Fruit fly (Drosophila melanogaster) whole organism, adult: ENCODE data around the gene CG17224.
A peak's percentile ranks its signal among the peaks of the same experiment; 100 is the strongest.

Experiments
- CG11617 ChIP-seq: fragments of 200-800 bp; sonication (Bioruptor generic); optimal IDR thresholded peaks from 2 replicates; lab custom pipeline; 2017; ENCODE audit warnings: mild to moderate bottlenecking, missing biosample characterization, missing genetic modification reagents, missing genetic modification characterization
- CG12768 ChIP-seq: fragments of 200-800 bp; sonication (Bioruptor generic); optimal IDR thresholded peaks from 2 replicates; lab custom pipeline; 2017; ENCODE audit warnings: missing biosample characterization, missing genetic modification characterization, mild to moderate bottlenecking, moderate library complexity, missing genetic modification reagents
- CG14711 ChIP-seq: fragments of 200-800 bp; sonication (Bioruptor generic); optimal IDR thresholded peaks from 2 replicates; lab custom pipeline; 2018; ENCODE audit warnings: missing biosample characterization, mild to moderate bottlenecking, missing genetic modification characterization, moderate library complexity
- CG1620 ChIP-seq: fragments of 200-800 bp; sonication (Bioruptor generic); optimal IDR thresholded peaks from 2 replicates; lab custom pipeline; 2016; ENCODE audit warnings: missing biosample characterization, missing genetic modification characterization
- CG33017 ChIP-seq: fragments of 200-800 bp; sonication (Bioruptor generic); optimal IDR thresholded peaks from 2 replicates; lab custom pipeline; 2018; ENCODE audit warnings: missing biosample characterization, mild to moderate bottlenecking, missing genetic modification characterization, moderate library complexity
- CG5204 ChIP-seq: fragments of 200-800 bp; sonication (Bioruptor generic); optimal IDR thresholded peaks from 2 replicates; lab custom pipeline; 2016; ENCODE audit warnings: missing biosample characterization, missing genetic modification characterization
- CG7045 ChIP-seq: fragments of 200-800 bp; sonication (Bioruptor generic); optimal IDR thresholded peaks from 2 replicates; lab custom pipeline; 2017; ENCODE audit warnings: missing biosample characterization, mild to moderate bottlenecking, missing genetic modification characterization
- CG7101 ChIP-seq: fragments of 200-800 bp; sonication (Bioruptor generic); optimal IDR thresholded peaks from 2 replicates; lab custom pipeline; 2018; ENCODE audit warnings: missing biosample characterization, mild to moderate bottlenecking, missing genetic modification characterization, moderate library complexity
- Clk ChIP-seq: fragments of 200-800 bp; sonication (Bioruptor generic); optimal IDR thresholded peaks from 2 replicates; lab custom pipeline; 2017; ENCODE audit warnings: missing biosample characterization, missing genetic modification characterization
- Crg-1 ChIP-seq: fragments of 200-800 bp; sonication (Bioruptor generic); optimal IDR thresholded peaks from 2 replicates; lab custom pipeline; 2016; ENCODE audit warnings: missing biosample characterization, missing genetic modification characterization
- Hr96 ChIP-seq: fragments of 200-800 bp; sonication (Bioruptor generic); optimal IDR thresholded peaks from 2 replicates; lab custom pipeline; 2016; ENCODE audit warnings: missing biosample characterization, missing genetic modification characterization
- Mnt ChIP-seq: fragments of 200-800 bp; sonication (Bioruptor generic); optimal IDR thresholded peaks from 2 replicates; lab custom pipeline; 2016; ENCODE audit warnings: missing biosample characterization, mild to moderate bottlenecking, missing genetic modification characterization
- bab1 ChIP-seq: fragments of 200-800 bp; sonication (Bioruptor generic); optimal IDR thresholded peaks from 3 replicates; lab custom pipeline; 2019; ENCODE audit warnings: missing biosample characterization, mild to moderate bottlenecking, missing genetic modification characterization, moderate library complexity
- cic ChIP-seq: fragments of 200-800 bp; sonication (Bioruptor generic); optimal IDR thresholded peaks from 2 replicates; lab custom pipeline; 2017; ENCODE audit warnings: missing biosample characterization, mild to moderate bottlenecking, missing genetic modification characterization, moderate library complexity
- cnc ChIP-seq, 2 experiments: fragments of >200 bp; optimal IDR thresholded peaks; 2 replicates each; lab custom pipeline; 2017
- kay ChIP-seq: fragments of 200-800 bp; sonication (Bioruptor generic); peaks from one replicate; lab custom pipeline; 2016; ENCODE audit warnings: missing biosample characterization, missing genetic modification characterization, borderline replicate concordance
- ovo ChIP-seq: fragments of 200-800 bp; sonication (Bioruptor generic); optimal IDR thresholded peaks from 2 replicates; lab custom pipeline; 2016; ENCODE audit warnings: missing biosample characterization, missing genetic modification characterization
- pad ChIP-seq: fragments of 200-800 bp; sonication (Bioruptor generic); optimal IDR thresholded peaks from 3 replicates; lab custom pipeline; 2017; ENCODE audit warnings: missing biosample characterization, missing genetic modification characterization, mild to moderate bottlenecking, moderate library complexity, missing genetic modification reagents
- tj ChIP-seq: fragments of 200-800 bp; sonication (Bioruptor generic); optimal IDR thresholded peaks from 3 replicates; lab custom pipeline; 2017; ENCODE audit warnings: missing biosample characterization, mild to moderate bottlenecking, missing genetic modification characterization, moderate library complexity
- toe ChIP-seq: fragments of 200-800 bp; sonication (Bioruptor generic); optimal IDR thresholded peaks from 2 replicates; lab custom pipeline; 2016; ENCODE audit warnings: missing biosample characterization, missing genetic modification characterization

The CG17224 gene

DNA sequence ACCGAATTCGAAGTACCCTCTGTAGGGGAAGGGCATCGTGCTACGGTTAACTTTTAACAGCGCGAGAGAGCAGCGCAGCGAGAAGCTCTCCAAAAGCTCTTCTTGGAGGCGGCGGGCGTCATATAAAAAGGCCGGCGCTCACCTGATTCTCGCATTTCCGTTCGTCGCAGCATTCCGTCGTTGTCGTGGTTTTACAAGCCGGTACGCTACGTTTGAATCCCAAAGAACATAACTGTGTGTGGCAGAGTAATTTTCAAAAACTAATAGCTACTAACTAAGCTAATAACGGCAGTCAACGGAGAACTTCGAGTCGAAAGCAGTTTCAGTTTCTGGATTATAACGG lies 38.3 kb upstream of the CG17224 start, which contains the start of gene FASN1:
TSS of gene FASN1 (plus strand) at position 151 of the 343 bp plus-strand sequence.
- TF ChIP-seq bab1 (GFP tag; lab: Kevin White, UChicago) (peak; percentile 87), Hr96 (GFP tag; lab: Kevin White, UChicago) (peak; percentile 67), CG7045 (peak; percentile 43), CG12768 (GFP tag; lab: Kevin White, UChicago) (peak; percentile 81), CG33017 (peak; percentile 69), CG1620 (peak; percentile 69), kay (GFP tag; lab: Kevin White, UChicago) (no peak), Mnt (GFP tag; lab: Kevin White, UChicago) (peak; percentile 81), CG11617 (peak; percentile 0), cic (GFP tag; lab: Kevin White, UChicago) (peak; percentile 55), Crg-1 (GFP tag; lab: Kevin White, UChicago) (peak; percentile 78), CG5204 (no peak), Clk (GFP tag; lab: Kevin White, UChicago) (no peak), CG7101 (peak; percentile 59), tj (peak; percentile 8), cnc (optimal IDR thresholded peaks at IDR 0.05; lab: Kevin White, UChicago) (no peak), ovo (peak; percentile 61), pad (GFP tag; lab: Kevin White, UChicago) (peak; percentile 64), toe (GFP tag; lab: Kevin White, UChicago) (no peak), CG14711 (tag; lab: Kevin White, UChicago) (peak; percentile 25)

DNA sequence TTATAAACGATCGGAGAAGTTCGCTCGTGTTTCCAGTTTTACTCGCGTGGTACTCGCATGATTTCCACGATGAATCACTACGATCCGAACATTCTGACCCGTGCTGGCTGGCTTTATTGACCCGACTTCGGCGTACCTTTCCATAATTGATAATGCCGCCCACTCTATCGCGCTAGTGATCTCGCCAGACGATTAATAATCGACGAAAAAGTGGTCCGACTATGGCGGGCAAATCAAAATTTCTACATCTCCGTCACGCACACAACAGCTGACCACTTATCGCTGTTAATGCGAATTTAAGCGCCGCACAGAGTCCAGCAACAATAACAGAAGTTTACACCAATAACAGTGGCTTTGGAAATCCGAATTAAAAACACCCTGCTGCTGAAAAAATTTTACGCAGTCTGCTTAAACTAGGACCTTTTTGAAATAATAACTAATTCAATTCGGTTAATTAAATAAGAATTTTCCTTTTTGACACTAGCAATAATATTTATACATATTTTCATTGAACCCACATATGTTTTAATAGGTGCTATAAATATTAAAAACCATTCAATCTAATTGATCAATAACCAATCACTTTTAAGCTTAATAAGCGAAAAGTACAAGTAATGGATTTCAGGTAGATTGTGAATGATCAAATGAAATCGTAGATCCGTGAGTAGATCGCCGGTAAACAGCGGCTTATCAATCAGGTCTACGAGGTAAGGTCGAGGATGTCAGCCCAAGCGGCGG lies 37.8 kb upstream of the CG17224 start:
- TF ChIP-seq tj (peak; percentile 64), Clk (GFP tag; lab: Kevin White, UChicago) (peak; percentile 35), CG5204 (peak; percentile 69), toe (GFP tag; lab: Kevin White, UChicago) (peak; percentile 53), kay (GFP tag; lab: Kevin White, UChicago) (peak; percentile 74), cic (GFP tag; lab: Kevin White, UChicago) (no peak), CG7045 (peak; percentile 39), CG11617 (peak; percentile 59), Mnt (GFP tag; lab: Kevin White, UChicago) (no peak)

- TF ChIP-seq cic (GFP tag; lab: Kevin White, UChicago): peak; percentile 82
- no peak for TF ChIP-seq ovo
- no peak for TF ChIP-seq toe (GFP tag; lab: Kevin White, UChicago)
- TF ChIP-seq bab1 (GFP tag; lab: Kevin White, UChicago): no peak
- TF ChIP-seq CG11617: peak; percentile 6
- TF ChIP-seq CG12768 (GFP tag; lab: Kevin White, UChicago): peak; percentile 36
- TF ChIP-seq CG14711 (tag; lab: Kevin White, UChicago): peak; percentile 11
- TF ChIP-seq Hr96 (GFP tag; lab: Kevin White, UChicago): peak; percentile 1
- TF ChIP-seq Mnt (GFP tag; lab: Kevin White, UChicago): peak; percentile 18
- no peak for TF ChIP-seq CG5204
- no peak for TF ChIP-seq CG7101
- TF ChIP-seq Clk (GFP tag; lab: Kevin White, UChicago): peak; percentile 6
- no peak for TF ChIP-seq cnc (optimal IDR thresholded peaks at IDR 0.05; lab: Kevin White, UChicago)
- no peak for TF ChIP-seq Crg-1 (GFP tag; lab: Kevin White, UChicago)
- peak; percentile 77 for TF ChIP-seq tj
- peak; percentile 95 for TF ChIP-seq kay (GFP tag; lab: Kevin White, UChicago)
Measured at dm6 chr2L:3044660-3045504, 26.8 kb upstream of the CG17224 start.

dm6 chr2L:3043647-3044046 lies 25.5 kb upstream of the CG17224 start, which contains the start of gene FASN2:
Gene FASN2, plus strand, starts transcription at chr2L:3043947.
- no peak for TF ChIP-seq Crg-1 (GFP tag; lab: Kevin White, UChicago)
- peak; percentile 3 for TF ChIP-seq cic (GFP tag; lab: Kevin White, UChicago)

DNA sequence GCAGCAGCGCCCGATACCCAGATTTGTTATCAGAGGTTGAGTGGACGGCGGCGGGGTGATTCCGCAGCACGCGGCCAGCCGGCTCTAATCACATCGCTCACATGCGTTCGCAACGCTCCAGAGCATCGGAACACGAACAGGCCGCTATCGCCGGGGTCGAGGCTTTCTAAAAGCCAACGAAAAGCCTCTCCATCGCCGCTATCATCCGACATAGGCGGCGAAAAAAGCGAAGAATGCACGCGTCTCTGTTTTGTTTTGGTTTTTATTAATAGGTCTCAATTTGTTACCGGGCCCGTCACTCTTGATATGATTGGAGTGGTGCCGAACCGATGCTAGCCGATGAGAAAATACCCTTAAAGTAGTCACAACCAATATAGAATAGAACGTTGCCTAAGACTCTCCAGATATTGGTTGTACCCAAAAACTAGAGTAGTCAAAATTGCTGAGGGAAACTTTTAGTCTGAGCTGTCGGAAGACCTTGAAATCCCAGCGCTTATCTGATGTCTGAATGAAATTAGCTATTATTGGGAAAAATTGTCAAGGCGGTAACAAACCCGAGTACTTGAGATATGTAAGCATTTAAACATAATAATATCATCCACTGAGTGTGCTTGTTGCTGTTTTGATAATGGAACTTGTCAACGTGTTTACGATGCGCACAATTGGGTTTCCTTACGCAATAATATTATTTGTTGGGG lies 24.0 kb upstream of the CG17224 start, which contains the start of gene CG17261:
TSS of gene CG17261 (plus strand) at position 634 of the 698 bp plus-strand sequence.
- TF ChIP-seq ovo (no peak), CG5204 (no peak), CG12768 (GFP tag; lab: Kevin White, UChicago) (no peak), kay (GFP tag; lab: Kevin White, UChicago) (peak; percentile 74), CG1620 (no peak), CG7101 (peak; percentile 39), Clk (GFP tag; lab: Kevin White, UChicago) (no peak), Crg-1 (GFP tag; lab: Kevin White, UChicago) (no peak), CG7045 (no peak), tj (no peak), bab1 (GFP tag; lab: Kevin White, UChicago) (no peak), pad (GFP tag; lab: Kevin White, UChicago) (no peak), cic (GFP tag; lab: Kevin White, UChicago) (peak; percentile 49), CG11617 (no peak), CG33017 (no peak), Mnt (GFP tag; lab: Kevin White, UChicago) (peak; percentile 74), Hr96 (GFP tag; lab: Kevin White, UChicago) (no peak), cnc (optimal IDR thresholded peaks at IDR 0.05; lab: Kevin White, UChicago) (no peak), toe (GFP tag; lab: Kevin White, UChicago) (no peak), CG14711 (tag; lab: Kevin White, UChicago) (peak; percentile 35)
